Worm (Caenorhabditis elegans): Measurements from ENCODE around the gene glt-3.

Gene glt-3

ce11 chrIV:10151439-10151997 lies 21.5 kb downstream of the glt-3 start, which contains the start of gene copg-1:
Gene copg-1, plus strand, starts transcription at chrIV:10151947.
- no peak for TF ChIP-seq nhr-84 (tag; optimal IDR thresholded peaks at IDR 0.05)
- TF ChIP-seq zip-4 (GFP tag; optimal IDR thresholded peaks at IDR 0.05), result no peak
- no peak for TF ChIP-seq jun-1 (tag; optimal IDR thresholded peaks at IDR 0.05)
- TF ChIP-seq hlh-17 (GFP tag; optimal IDR thresholded peaks at IDR 0.05; ENCODE audit: borderline replicate concordance), result no peak
- no peak for TF ChIP-seq ces-1 (GFP tag; optimal IDR thresholded peaks at IDR 0.05)
- no peak for TF ChIP-seq ama-1 (optimal IDR thresholded peaks at IDR 0.05)
- no peak for TF ChIP-seq nhr-11 (tag; optimal IDR thresholded peaks at IDR 0.05)
- TF ChIP-seq pag-3 (tag; optimal IDR thresholded peaks at IDR 0.05; ENCODE audit: borderline replicate concordance, insufficient read depth), result no peak
- TF ChIP-seq snpc-4 (tag; optimal IDR thresholded peaks at IDR 0.05), result peak; percentile 32
- TF ChIP-seq egl-27 (tag; optimal IDR thresholded peaks at IDR 0.05), result no peak
- TF ChIP-seq vab-15 (tag; optimal IDR thresholded peaks at IDR 0.05), result no peak
- peak; percentile 66 for TF ChIP-seq snu-23 (GFP tag; optimal IDR thresholded peaks at IDR 0.05)
- peak; percentile 5 for TF ChIP-seq nhr-77 (tag; optimal IDR thresholded peaks at IDR 0.05)
- TF ChIP-seq efl-1 (optimal IDR thresholded peaks at IDR 0.05), result peak; percentile 56 to 64
- TF ChIP-seq efl-1 (GFP tag; optimal IDR thresholded peaks at IDR 0.05 in 1 of 2), result peak; percentile 69 to 94
- TF ChIP-seq lin-39 (tag; optimal IDR thresholded peaks at IDR 0.05), result no peak
- no peak for TF ChIP-seq unc-98 (GFP tag; IDR thresholded peaks at IDR 0.05)
- no peak for TF ChIP-seq ceh-63 (GFP tag; optimal IDR thresholded peaks at IDR 0.05)
- TF ChIP-seq aly-2 (tag; optimal IDR thresholded peaks at IDR 0.05), result peak; percentile 4
- TF ChIP-seq lin-13 (GFP tag; optimal IDR thresholded peaks at IDR 0.05), result peak; percentile 6
- TF ChIP-seq nhr-71 (tag; optimal IDR thresholded peaks at IDR 0.05), result peak; percentile 65
- peak; percentile 91 for TF ChIP-seq F16B12.6 (tag; optimal IDR thresholded peaks at IDR 0.05)
- TF ChIP-seq ets-5 (GFP tag; IDR thresholded peaks at IDR 0.05), result no peak
- peak; percentile 67 for TF ChIP-seq nhr-47 (tag; optimal IDR thresholded peaks at IDR 0.05)
- TF ChIP-seq C16A3.4 (tag; optimal IDR thresholded peaks at IDR 0.05), result peak; percentile 35
- no peak for TF ChIP-seq tlp-1 (tag; optimal IDR thresholded peaks at IDR 0.05)
- no peak for TF ChIP-seq sup-37 (GFP tag; optimal IDR thresholded peaks at IDR 0.05)
- TF ChIP-seq C34B4.2 (tag; optimal IDR thresholded peaks at IDR 0.05), result no peak
- no peak for TF ChIP-seq nhr-12 (tag; optimal IDR thresholded peaks at IDR 0.05)
- TF ChIP-seq sptf-1 (tag; optimal IDR thresholded peaks at IDR 0.05), result no peak
- no peak for TF ChIP-seq ztf-11 (tag; optimal IDR thresholded peaks at IDR 0.05)
- peak; percentile 89 to 97 for TF ChIP-seq lsy-2 (tag; optimal IDR thresholded peaks at IDR 0.05)
- TF ChIP-seq nhr-28 (tag; optimal IDR thresholded peaks at IDR 0.05), result no peak
- no peak for TF ChIP-seq alr-1 (tag; optimal IDR thresholded peaks at IDR 0.05; ENCODE audit: borderline replicate concordance)
- no peak for TF ChIP-seq pqm-1 (tag; optimal IDR thresholded peaks at IDR 0.05)
- no peak for TF ChIP-seq fos-1 (tag; optimal IDR thresholded peaks at IDR 0.05)
- TF ChIP-seq nhr-76 (tag; optimal IDR thresholded peaks at IDR 0.05), result no peak
- TF ChIP-seq aha-1 (tag; optimal IDR thresholded peaks at IDR 0.05), result no peak
- peak; percentile 34 for TF ChIP-seq isw-1 (GFP tag; IDR thresholded peaks at IDR 0.05)
- TF ChIP-seq blmp-1 (tag; optimal IDR thresholded peaks at IDR 0.05), result peak; percentile 49
- peak; percentile 13 for TF ChIP-seq ztf-4 (tag; optimal IDR thresholded peaks at IDR 0.05)
- peak; percentile 48 for TF ChIP-seq skn-1 (tag; optimal IDR thresholded peaks at IDR 0.05)
- no peak for TF ChIP-seq hpl-2 (GFP tag; optimal IDR thresholded peaks at IDR 0.05)
- peak; percentile 66 for TF ChIP-seq nhr-20 (tag; optimal IDR thresholded peaks at IDR 0.05)
- peak; percentile 91 for TF ChIP-seq mep-1 (tag; optimal IDR thresholded peaks at IDR 0.05)
- no peak for TF ChIP-seq Y116A8C.19 (tag; optimal IDR thresholded peaks at IDR 0.05; ENCODE audit: borderline replicate concordance)
- peak; percentile 33 for TF ChIP-seq irx-1 (tag; optimal IDR thresholded peaks at IDR 0.05)
- TF ChIP-seq nhr-237 (tag; optimal IDR thresholded peaks at IDR 0.05), result no peak
- no peak for TF ChIP-seq grh-1 (GFP tag; IDR thresholded peaks at IDR 0.05)
- no peak for TF ChIP-seq pax-3 (tag; optimal IDR thresholded peaks at IDR 0.05)
- TF ChIP-seq ceh-90 (tag; optimal IDR thresholded peaks at IDR 0.05), result no peak
- peak; percentile 37 for TF ChIP-seq rnt-1 (tag; optimal IDR thresholded peaks at IDR 0.05)
- TF ChIP-seq tbx-2 (tag; optimal IDR thresholded peaks at IDR 0.05), result peak; percentile 51
- TF ChIP-seq unc-130 (tag; optimal IDR thresholded peaks at IDR 0.05), result peak; percentile 29
